Worm (Caenorhabditis elegans) whole organism, young adult: Measurements from ENCODE around the gene pct-1.

Experiments
- nhr-179 ChIP-seq: sonication (generic microtip); optimal IDR thresholded peaks from 2 replicates; lab custom pipeline; 2016; ENCODE audit warnings: mild to moderate bottlenecking, missing genetic modification characterization, missing compliant biosample characterization
- nhr-90 ChIP-seq: sonication (generic microtip); optimal IDR thresholded peaks from 2 replicates; lab custom pipeline; 2016; ENCODE audit warnings: missing genotype, mild to moderate bottlenecking, missing genetic modification characterization, missing compliant biosample characterization
- sdz-38 ChIP-seq: sonication (generic microtip); optimal IDR thresholded peaks from 2 replicates; lab custom pipeline; 2016; ENCODE audit warnings: missing genotype, missing genetic modification characterization, missing compliant biosample characterization
- unc-62 ChIP-seq: fragments of 150-350 bp; optimal IDR thresholded peaks from 2 replicates; lab custom pipeline; 2014; ENCODE audit warnings: missing biosample characterization, missing genetic modification reagents, missing genetic modification characterization

ce11 chrIV:8170264-8170663, 6.0 kb upstream of the pct-1 start:
- no peak for TF ChIP-seq nhr-179 (tag; lab: Kevin White, UChicago)
- no peak for TF ChIP-seq unc-62 (GFP tag; lab: Kevin White, UChicago)
- TF ChIP-seq sdz-38 (tag; lab: Kevin White, UChicago), result no peak
- no peak for TF ChIP-seq nhr-90 (tag; lab: Kevin White, UChicago)
